Worm (Caenorhabditis elegans): ENCODE measurements around the gene sdz-1.

- TF ChIP-seq snpc-4 (tag; optimal IDR thresholded peaks at IDR 0.05), result no peak
- TF ChIP-seq nhr-12 (tag; optimal IDR thresholded peaks at IDR 0.05), result no peak
- TF ChIP-seq ceh-28 (tag; optimal IDR thresholded peaks at IDR 0.05), result no peak
Observed at ce11 chrIII:8738289-8738688, 38.1 kb upstream of the sdz-1 start.
